Worm (Caenorhabditis elegans): ENCODE data around the gene ucr-2.3.

DNA sequence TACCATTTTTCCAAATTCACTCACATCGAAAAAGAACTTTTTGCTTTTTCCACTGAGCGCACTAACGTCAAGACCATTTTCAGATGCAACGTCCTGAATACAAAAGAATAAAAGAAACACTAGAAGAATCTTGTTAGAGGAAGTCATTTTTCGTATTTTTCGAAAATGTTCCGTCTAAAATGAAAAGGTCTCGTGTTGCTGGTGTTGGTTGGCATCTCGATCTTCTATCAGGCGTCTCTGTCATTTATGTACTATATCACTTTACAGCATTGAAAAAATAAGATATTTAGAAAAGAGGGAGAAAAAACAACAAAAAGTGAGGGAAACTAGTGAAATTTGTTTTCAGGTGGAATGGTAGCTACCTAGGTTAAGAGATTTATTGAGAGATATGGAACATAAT lies 38.5 kb upstream of the ucr-2.3 start, which contains the start of gene K02F3.9:
- TF ChIP-seq tra-4 (tag; optimal IDR thresholded peaks at IDR 0.05) (no peak), hmg-4 (GFP tag; optimal IDR thresholded peaks at IDR 0.05) (no peak), F13C5.2 (tag; optimal IDR thresholded peaks at IDR 0.05) (no peak), ceh-36 (tag; optimal IDR thresholded peaks at IDR 0.05) (no peak), ceh-13 (GFP tag; optimal IDR thresholded peaks at IDR 0.05) (no peak), ama-1 (optimal IDR thresholded peaks at IDR 0.05) (no peak), hnd-1 (tag; optimal IDR thresholded peaks at IDR 0.05) (no peak), flt-1 (GFP tag; IDR thresholded peaks at IDR 0.05) (no peak), hmbx-1 (tag; optimal IDR thresholded peaks at IDR 0.05) (no peak)

Measured in whole organism, early embryonic.